Fruit fly (Drosophila melanogaster) whole organism, larva: ENCODE results near the gene CG31522.

Experiments used
- noc ChIP-seq: fragments of 200-800 bp; sonication (Bioruptor generic); optimal IDR thresholded peaks from 3 replicates; lab custom pipeline; 2019; ENCODE audit warnings: missing biosample characterization, mild to moderate bottlenecking, missing genetic modification characterization, moderate library complexity

CG31522 gene

dm6 chr3R:4462783-4463182 is at the start of gene CG31522:
CG31522 (minus strand) TSS chr3R:4462883.
- TF ChIP-seq noc = no peak

dm6 chr3R:4506265-4506664 is 43.6 kb upstream of the CG31522 start, which contains the start of gene CG34425:
CG34425 (minus strand) TSS chr3R:4506365.
- TF ChIP-seq noc = no peak

- no peak for TF ChIP-seq noc
These were observed 22.3 kb upstream of the CG31522 start, which contains the start of gene Fip1 for dm6 chr3R:4484999-4485398. Fip1 (plus strand) TSS chr3R:4485008.

- TF ChIP-seq noc = no peak
These were observed 17.8 kb upstream of the CG31522 start, which contains the start of gene sac for dm6 chr3R:4480512-4480911. sac (plus strand) TSS chr3R:4480812.

- no peak for TF ChIP-seq noc
These were observed 16.6 kb upstream of the CG31522 start, which contains the start of gene CG31523 for dm6 chr3R:4479038-4479988. CG31523 (minus strand) TSS chr3R:4479207.

dm6 chr3R:4478220-4479037 is 15.7 kb upstream of the CG31522 start:
- TF ChIP-seq noc = peak; percentile 59

- TF ChIP-seq noc = no peak
These were observed 13.3 kb upstream of the CG31522 start for dm6 chr3R:4476004-4476403.

dm6 chr3R:4475378-4475777 is 12.7 kb upstream of the CG31522 start:
- no peak for TF ChIP-seq noc

dm6 chr3R:4472694-4472975 is 10.0 kb upstream of the CG31522 start:
- no peak for TF ChIP-seq noc

dm6 chr3R:4471846-4472693 is 9.4 kb upstream of the CG31522 start:
- no peak for TF ChIP-seq noc

dm6 chr3R:4471047-4471751 is 8.5 kb upstream of the CG31522 start:
- TF ChIP-seq noc = peak; percentile 57

dm6 chr3R:4470695-4471046 is 8.0 kb upstream of the CG31522 start:
- TF ChIP-seq noc = no peak

dm6 chr3R:4468926-4469325 is 6.2 kb upstream of the CG31522 start:
- no peak for TF ChIP-seq noc

- no peak for TF ChIP-seq noc
These were observed 4.2 kb upstream of the CG31522 start for dm6 chr3R:4466894-4467293.

dm6 chr3R:4458272-4458671 is 4.4 kb downstream of the CG31522 start:
- no peak for TF ChIP-seq noc

dm6 chr3R:4457625-4458024 is 5.1 kb downstream of the CG31522 start:
- TF ChIP-seq noc = no peak
